Fruit fly (Drosophila melanogaster) whole organism, embryonic: ENCODE results near the gene Not10.

ENCODE experiments used
- CG10147 ChIP-seq: fragments of 200-800 bp; sonication (Bioruptor generic); optimal IDR thresholded peaks from 2 replicates; lab custom pipeline; 2019; ENCODE audit warnings: missing biosample characterization, mild to moderate bottlenecking, missing genetic modification characterization, moderate library complexity
- CG1024 ChIP-seq: fragments of 200-800 bp; sonication (Bioruptor generic); IDR thresholded peaks from 2 replicates; pipeline ENCODE4 v1.3.6; 2022; ENCODE audit warnings: missing biosample characterization, missing genetic modification characterization
- CG13624 ChIP-seq: fragments of 200-800 bp; sonication (Bioruptor generic); optimal IDR thresholded peaks from 2 replicates; lab custom pipeline; 2016; ENCODE audit warnings: missing biosample characterization, missing genetic modification characterization
- CG13894 ChIP-seq: fragments of 200-800 bp; sonication (Bioruptor generic); optimal IDR thresholded peaks from 3 replicates; lab custom pipeline; 2018; ENCODE audit warnings: missing biosample characterization, mild to moderate bottlenecking, missing genetic modification characterization, moderate library complexity
- CG14860 ChIP-seq: fragments of 200-800 bp; sonication (Bioruptor generic); IDR thresholded peaks from 3 replicates; pipeline ENCODE4 v1.3.6; 2022; ENCODE audit warnings: missing biosample characterization, missing genetic modification characterization; ENCODE audit not compliant: partially characterized antibody
- CG15601 ChIP-seq: fragments of 200-800 bp; sonication (Bioruptor generic); optimal IDR thresholded peaks from 3 replicates; lab custom pipeline; 2019; ENCODE audit warnings: missing biosample characterization, mild to moderate bottlenecking, missing genetic modification characterization, moderate library complexity
- NC2β ChIP-seq: fragments of 200-800 bp; sonication (Bioruptor generic); optimal IDR thresholded peaks from 2 replicates; lab custom pipeline; 2016; ENCODE audit warnings: missing biosample characterization, missing genetic modification characterization
- Ptx1 ChIP-seq: fragments of 200-800 bp; sonication (Bioruptor generic); IDR thresholded peaks from 2 replicates; pipeline ENCODE4 v1.3.6; 2022; ENCODE audit warnings: missing biosample characterization, missing genetic modification characterization
- fd64A ChIP-seq: fragments of 200-800 bp; sonication (Bioruptor generic); optimal IDR thresholded peaks from 3 replicates; lab custom pipeline; 2018; ENCODE audit warnings: missing biosample characterization, mild to moderate bottlenecking, missing genetic modification characterization

dm6 chr3R:12636240-12636639 is 5.8 kb downstream of the Not10 start, which contains the start of gene CG11600:
- TF ChIP-seq fd64A (GFP tag; lab: Kevin White, UChicago): no peak
- no peak for TF ChIP-seq CG14860
- no peak for TF ChIP-seq CG10147
- TF ChIP-seq CG13894: no peak
- no peak for TF ChIP-seq NC2β (GFP tag; lab: Kevin White, UChicago)
- TF ChIP-seq CG1024 (GFP tag; lab: Robert Waterston, UW): no peak
- no peak for TF ChIP-seq Ptx1
- no peak for TF ChIP-seq CG15601 (tag; lab: Kevin White, UChicago)
- TF ChIP-seq CG13624: no peak
